Fruit fly (Drosophila melanogaster) whole organism, wandering third instar larva: ENCODE data around the gene Tbca.

Source experiments
- Abd-B ChIP-seq: fragments of >200 bp; optimal IDR thresholded peaks from 2 replicates; lab custom pipeline; 2017; ENCODE audit warnings: missing biosample characterization, missing genetic modification characterization
- CG32264 ChIP-seq: fragments of 200-800 bp; sonication (Bioruptor generic); optimal IDR thresholded peaks from 2 replicates; lab custom pipeline; 2016; ENCODE audit warnings: missing biosample characterization, missing genetic modification characterization
- CG9705 ChIP-seq: fragments of 200-800 bp; sonication (Bioruptor generic); optimal IDR thresholded peaks from 2 replicates; lab custom pipeline; 2018; ENCODE audit warnings: missing biosample characterization, mild to moderate bottlenecking, missing genetic modification characterization
- CrebA ChIP-seq: fragments of 200-800 bp; sonication (Bioruptor generic); optimal IDR thresholded peaks from 2 replicates; lab custom pipeline; 2016; ENCODE audit warnings: missing biosample characterization, mild to moderate bottlenecking, missing genetic modification characterization, borderline replicate concordance
- Dfd ChIP-seq: fragments of >200 bp; optimal IDR thresholded peaks from 2 replicates; lab custom pipeline; 2017; ENCODE audit warnings: missing biosample characterization, missing genetic modification characterization
- Dif ChIP-seq: fragments of 200-275, 200-300 bp; sonication (Bioruptor generic); optimal IDR thresholded peaks from 2 replicates; lab custom pipeline; 2018; ENCODE audit warnings: missing biosample characterization, missing genetic modification characterization; ENCODE audit not compliant: partially characterized antibody
- GATAd ChIP-seq: sonication (Bioruptor generic); optimal IDR thresholded peaks from 2 replicates; lab custom pipeline; 2016; ENCODE audit warnings: missing biosample characterization, missing genetic modification characterization
- HLH106 ChIP-seq: fragments of 200-800 bp; optimal IDR thresholded peaks from 3 replicates; lab custom pipeline; 2019; ENCODE audit warnings: missing biosample characterization, mild to moderate bottlenecking, missing genetic modification characterization, moderate library complexity
- Hnf4 ChIP-seq: fragments of 200-800 bp; sonication (Bioruptor generic); optimal IDR thresholded peaks from 2 replicates; lab custom pipeline; 2016; ENCODE audit warnings: missing biosample characterization, mild to moderate bottlenecking, missing genetic modification characterization
- Hr78 ChIP-seq: fragments of >200 bp; optimal IDR thresholded peaks from 2 replicates; lab custom pipeline; 2017; ENCODE audit warnings: missing biosample characterization, missing genetic modification characterization
- Hr83 ChIP-seq: fragments of 200-300 bp; sonication (Bioruptor generic); optimal IDR thresholded peaks from 2 replicates; lab custom pipeline; 2016; ENCODE audit warnings: missing biosample characterization, mild to moderate bottlenecking, missing genetic modification characterization, moderate library complexity; ENCODE audit not compliant: poor library complexity, severe bottlenecking
- Jra ChIP-seq: sonication (Bioruptor generic); optimal IDR thresholded peaks from 2 replicates; lab custom pipeline; 2016; ENCODE audit warnings: missing biosample characterization, missing genetic modification characterization
- Mio ChIP-seq: sonication (Bioruptor generic); optimal IDR thresholded peaks from 2 replicates; lab custom pipeline; 2016; ENCODE audit warnings: missing biosample characterization, missing genetic modification characterization
- Myc ChIP-seq: fragments of >200 bp; optimal IDR thresholded peaks from 2 replicates; lab custom pipeline; 2017
- N ChIP-seq: fragments of >200 bp; optimal IDR thresholded peaks from 2 replicates; lab custom pipeline; 2018; ENCODE audit warnings: missing biosample characterization, missing external identifiers, missing genetic modification characterization
- OdsH ChIP-seq: fragments of 200-800 bp; sonication (Bioruptor generic); optimal IDR thresholded peaks from 2 replicates; lab custom pipeline; 2016; ENCODE audit warnings: missing biosample characterization, mild to moderate bottlenecking, missing genetic modification characterization
- Rel ChIP-seq, 2 experiments: fragments of 200-800 bp; sonication (Bioruptor generic) in 1 of 2; optimal IDR thresholded peaks; 2 replicates in 1 of 2; 3 replicates in 1 of 2; lab custom pipeline; 2016 to 2019; ENCODE audit warnings: mild to moderate bottlenecking in 2 of 2, missing biosample characterization in 2 of 2, missing genetic modification characterization in 2 of 2, moderate library complexity in 1 of 2
- Sp1 ChIP-seq: fragments of 200-800 bp; sonication (Bioruptor generic); optimal IDR thresholded peaks from 3 replicates; lab custom pipeline; 2019; ENCODE audit warnings: missing biosample characterization, mild to moderate bottlenecking, missing genetic modification characterization, moderate library complexity
- Vsx2 ChIP-seq: fragments of 200-300, 225-300 bp; sonication (Bioruptor generic); optimal IDR thresholded peaks from 2 replicates; lab custom pipeline; 2018; ENCODE audit warnings: missing biosample characterization, missing genetic modification characterization; ENCODE audit not compliant: partially characterized antibody
- br ChIP-seq: fragments of 200-800 bp; sonication (Bioruptor generic); optimal IDR thresholded peaks from 2 replicates; lab custom pipeline; 2016; ENCODE audit warnings: missing biosample characterization, missing genetic modification characterization
- brk ChIP-seq: fragments of 200-800 bp; sonication (Bioruptor generic); optimal IDR thresholded peaks from 2 replicates; lab custom pipeline; 2016; ENCODE audit warnings: missing biosample characterization, mild to moderate bottlenecking, missing genetic modification characterization
- dl ChIP-seq, 2 experiments: fragments of 175-275, 200-275 bp in 1 of 2; fragments of 200-275 bp in 1 of 2; sonication (Bioruptor generic); optimal IDR thresholded peaks; lab custom pipeline; 2018; ENCODE audit warnings: mild to moderate bottlenecking in 2 of 2, missing biosample characterization in 2 of 2, missing genetic modification characterization in 2 of 2, moderate library complexity in 2 of 2; ENCODE audit not compliant: partially characterized antibody in 2 of 2, insufficient read depth in 1 of 2
- dmrt93B ChIP-seq: fragments of 200-800 bp; sonication (Bioruptor generic); optimal IDR thresholded peaks from 2 replicates; lab custom pipeline; 2018; ENCODE audit warnings: missing biosample characterization, mild to moderate bottlenecking, missing genetic modification characterization
- dsf ChIP-seq: sonication (Bioruptor generic); optimal IDR thresholded peaks from 2 replicates; lab custom pipeline; 2016; ENCODE audit warnings: missing biosample characterization, missing genetic modification characterization, borderline replicate concordance
- ey ChIP-seq: fragments of 200-800 bp; sonication (Bioruptor generic); optimal IDR thresholded peaks from 2 replicates; lab custom pipeline; 2016; ENCODE audit warnings: missing biosample characterization, missing genetic modification characterization
- foxo ChIP-seq, 2 experiments: fragments of 200-800 bp; sonication (Bioruptor generic); optimal IDR thresholded peaks; 2 replicates in 1 of 2; 3 replicates in 1 of 2; lab custom pipeline; 2016 to 2017; ENCODE audit warnings: missing biosample characterization in 2 of 2, missing genetic modification characterization in 2 of 2
- fru ChIP-seq: fragments of 200-800 bp; sonication (Bioruptor generic); optimal IDR thresholded peaks from 3 replicates; lab custom pipeline; 2016; ENCODE audit warnings: missing biosample characterization, mild to moderate bottlenecking, missing genetic modification characterization
- h ChIP-seq: fragments of 200-800 bp; sonication (Bioruptor generic); optimal IDR thresholded peaks from 3 replicates; lab custom pipeline; 2016; ENCODE audit warnings: missing biosample characterization, mild to moderate bottlenecking, missing genetic modification characterization
- jim ChIP-seq: fragments of 175-275, 200-325 bp; sonication (Bioruptor generic); optimal IDR thresholded peaks from 2 replicates; lab custom pipeline; 2016; ENCODE audit warnings: missing biosample characterization, mild to moderate bottlenecking, missing genetic modification characterization
- lola ChIP-seq: fragments of >200 bp; optimal IDR thresholded peaks from 2 replicates; lab custom pipeline; 2017; ENCODE audit warnings: missing biosample characterization, missing genetic modification characterization
- pan ChIP-seq: fragments of >200 bp; optimal IDR thresholded peaks from 2 replicates; lab custom pipeline; 2017
- psq ChIP-seq: fragments of 200-800 bp; sonication (Bioruptor generic); optimal IDR thresholded peaks from 3 replicates; lab custom pipeline; 2017; ENCODE audit warnings: missing biosample characterization, mild to moderate bottlenecking, missing genetic modification characterization, moderate library complexity
- rgr ChIP-seq: fragments of 200-800 bp; sonication (Bioruptor generic); optimal IDR thresholded peaks from 3 replicates; lab custom pipeline; 2016; ENCODE audit warnings: missing biosample characterization, mild to moderate bottlenecking, missing genetic modification characterization
- sage ChIP-seq: fragments of 200-800 bp; sonication (Bioruptor generic); optimal IDR thresholded peaks from 2 replicates; lab custom pipeline; 2016; ENCODE audit warnings: missing biosample characterization, mild to moderate bottlenecking, missing genetic modification characterization
- sv ChIP-seq: fragments of 200-800 bp; sonication (Bioruptor generic); optimal IDR thresholded peaks from 3 replicates; lab custom pipeline; 2016; ENCODE audit warnings: missing biosample characterization, missing genetic modification characterization
- tai ChIP-seq: sonication (Bioruptor generic); optimal IDR thresholded peaks from 2 replicates; lab custom pipeline; 2016; ENCODE audit warnings: missing biosample characterization, missing genetic modification characterization
- usp ChIP-seq: fragments of >200 bp; optimal IDR thresholded peaks from 2 replicates; lab custom pipeline; 2017; ENCODE audit warnings: missing biosample characterization, missing genetic modification characterization
- woc ChIP-seq: sonication (Bioruptor generic); optimal IDR thresholded peaks from 2 replicates; lab custom pipeline; 2016; ENCODE audit warnings: missing biosample characterization, mild to moderate bottlenecking, missing genetic modification characterization

Gene Tbca

dm6 chr3R:31748093-31748996, 5.1 kb downstream of the Tbca start:
- TF ChIP-seq jim (GFP tag; lab: Kevin White, UChicago), result no peak
- TF ChIP-seq psq (GFP tag; lab: Kevin White, UChicago), result peak; percentile 100
- TF ChIP-seq Hr83 (GFP tag; lab: Kevin White, UChicago), result no peak
- TF ChIP-seq Hnf4 (GFP tag; lab: Kevin White, UChicago), result peak; percentile 4
- no peak for TF ChIP-seq pan (lab: Kevin White, UChicago)
- no peak for TF ChIP-seq lola (GFP tag; lab: Kevin White, UChicago)
- TF ChIP-seq Abd-B (GFP tag; lab: Kevin White, UChicago), result no peak
- TF ChIP-seq ey (GFP tag; lab: Kevin White, UChicago), result no peak
- TF ChIP-seq Myc (lab: Kevin White, UChicago), result no peak
- TF ChIP-seq CG32264, result no peak
- TF ChIP-seq dmrt93B (GFP tag; lab: Kevin White, UChicago), result no peak
- TF ChIP-seq woc, result no peak
- TF ChIP-seq Dfd (GFP tag; lab: Kevin White, UChicago), result no peak
- TF ChIP-seq HLH106 (tag; lab: Kevin White, UChicago), result no peak
- TF ChIP-seq sv, result no peak
- no peak for TF ChIP-seq Jra (GFP tag; lab: Kevin White, UChicago)
- peak; percentile 81 for TF ChIP-seq N
- peak; percentile 18 for TF ChIP-seq br
- TF ChIP-seq Vsx2, result no peak
- peak in 1 of 2 experiments; percentile 40 for TF ChIP-seq foxo (GFP tag; optimal IDR thresholded peaks at IDR 0.05; lab: Kevin White, UChicago)
- peak; percentile 53 for TF ChIP-seq Rel (GFP tag; optimal IDR thresholded peaks at IDR 0.05; lab: Kevin White, UChicago)
- peak; percentile 59 for TF ChIP-seq Rel (tag; optimal IDR thresholded peaks at IDR 0.05; lab: Kevin White, UChicago)
- TF ChIP-seq OdsH (GFP tag; lab: Kevin White, UChicago), result no peak
- TF ChIP-seq Hr78 (GFP tag; lab: Kevin White, UChicago), result peak; percentile 6
- peak; percentile 30 for TF ChIP-seq h
- no peak for TF ChIP-seq GATAd (GFP tag; lab: Kevin White, UChicago)
- TF ChIP-seq dsf (GFP tag; lab: Kevin White, UChicago), result no peak
- TF ChIP-seq CG9705, result no peak
- peak; percentile 41 for TF ChIP-seq fru (GFP tag; lab: Kevin White, UChicago)
- no peak for TF ChIP-seq sage (GFP tag; lab: Kevin White, UChicago)
- peak; percentile 61 for TF ChIP-seq Sp1 (GFP tag; lab: Kevin White, UChicago)
- no peak for TF ChIP-seq Mio (GFP tag; lab: Kevin White, UChicago)
- no peak for TF ChIP-seq tai (GFP tag; lab: Kevin White, UChicago)
- TF ChIP-seq dl (GFP tag; optimal IDR thresholded peaks at IDR 0.05; lab: Kevin White, UChicago; ENCODE audit: insufficient read depth in 1 of 2, partially characterized antibody in 2 of 2), result no peak
- peak; percentile 21 for TF ChIP-seq rgr (GFP tag; lab: Kevin White, UChicago)
- TF ChIP-seq Dif (GFP tag; lab: Kevin White, UChicago), result peak; percentile 20
- TF ChIP-seq usp (GFP tag; lab: Kevin White, UChicago), result no peak
- TF ChIP-seq brk, result no peak
- TF ChIP-seq CrebA (GFP tag; lab: Kevin White, UChicago), result no peak

DNA sequence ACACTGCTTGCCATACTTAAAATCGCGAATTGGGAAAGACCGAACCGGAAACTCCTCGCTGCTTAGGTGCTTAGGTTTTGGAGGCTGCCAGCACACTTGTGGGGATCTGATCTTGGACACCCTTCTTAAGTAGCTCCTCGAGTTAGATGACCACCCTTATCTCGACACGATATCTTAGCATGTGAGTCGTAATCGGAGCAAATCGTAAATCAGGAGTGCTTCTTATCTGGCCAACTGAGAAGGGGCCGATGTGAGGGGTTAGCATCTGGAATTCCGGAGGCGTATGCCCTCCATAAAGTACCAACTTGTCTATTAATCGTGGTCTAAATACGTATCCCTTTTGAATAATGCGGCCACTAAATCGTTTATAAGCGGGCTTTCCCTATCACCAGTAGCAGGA, 11.3 kb downstream of the Tbca start, which contains the start of gene salt:
Gene salt, minus strand, starts transcription at position 101 of the 400 bp plus-strand sequence.
- TF ChIP-seq fru (GFP tag; lab: Kevin White, UChicago), result no peak
- TF ChIP-seq dmrt93B (GFP tag; lab: Kevin White, UChicago), result no peak
- TF ChIP-seq ey (GFP tag; lab: Kevin White, UChicago), result no peak
- TF ChIP-seq Abd-B (GFP tag; lab: Kevin White, UChicago), result no peak
- TF ChIP-seq Jra (GFP tag; lab: Kevin White, UChicago), result no peak
- TF ChIP-seq Myc (lab: Kevin White, UChicago), result no peak
- no peak for TF ChIP-seq tai (GFP tag; lab: Kevin White, UChicago)
